Fruit fly (Drosophila melanogaster): ENCODE results near the gene Manf.

The Manf gene

dm6 chr3R:16341817-16342374 lies 7.3 kb upstream of the Manf start, which contains the start of the genes SF2 and pad (continued):
- TF ChIP-seq sisA (GFP tag; IDR thresholded peaks at IDR 0.05) (peak; percentile 71), Antp (GFP tag; optimal IDR thresholded peaks at IDR 0.05) (peak; percentile 65), CG7928 (GFP tag; optimal IDR thresholded peaks at IDR 0.05) (no peak), az2 (GFP tag; optimal IDR thresholded peaks at IDR 0.05) (peak; percentile 76), Rx (GFP tag; IDR thresholded peaks at IDR 0.05) (peak; percentile 42), disco-r (GFP tag; optimal IDR thresholded peaks at IDR 0.05) (peak; percentile 58), CG6765 (GFP tag; optimal IDR thresholded peaks at IDR 0.05) (peak; percentile 20), tx (GFP tag; optimal IDR thresholded peaks at IDR 0.05) (peak; percentile 71), dm (GFP tag; optimal IDR thresholded peaks at IDR 0.05) (peak; percentile 82), Spps (tag; optimal IDR thresholded peaks at IDR 0.05) (no peak), CG3726 (GFP tag; IDR thresholded peaks at IDR 0.05) (no peak), CG10462 (GFP tag; optimal IDR thresholded peaks at IDR 0.05) (peak; percentile 70), danr (GFP tag; IDR thresholded peaks at IDR 0.05) (peak; percentile 54; the same call in 1 of the 2 replicates), CG7357 (GFP tag; IDR thresholded peaks at IDR 0.05) (peak; percentile 57; the same call in 2 of the 3 replicates), CG11398 (GFP tag; optimal IDR thresholded peaks at IDR 0.05) (peak; percentile 54), CG8765 (GFP tag; IDR thresholded peaks at IDR 0.05) (peak; percentile 45; the same call in 1 of the 2 replicates), CG8388 (GFP tag; optimal IDR thresholded peaks at IDR 0.05) (peak; percentile 45), CG10147 (GFP tag; optimal IDR thresholded peaks at IDR 0.05) (peak; percentile 87), stwl (tag; optimal IDR thresholded peaks at IDR 0.05) (peak; percentile 62), H15 (GFP tag; IDR thresholded peaks at IDR 0.05) (peak; percentile 51; the same call in 2 of the 3 replicates), vnd (GFP tag; IDR thresholded peaks at IDR 0.05; ENCODE audit: partially characterized antibody) (peak; percentile 97), CG7839 (tag; optimal IDR thresholded peaks at IDR 0.05) (peak; percentile 76), cato (GFP tag; optimal IDR thresholded peaks at IDR 0.05; ENCODE audit: borderline replicate concordance) (peak; percentile 46), CG11456 (GFP tag; IDR thresholded peaks at IDR 0.05) (peak; percentile 74; the same call in 2 of the 3 replicates), lov (optimal IDR thresholded peaks at IDR 0.05) (no peak), lov (GFP tag; IDR thresholded peaks at IDR 0.05) (no peak), odd (GFP tag; optimal IDR thresholded peaks at IDR 0.05) (peak; percentile 30), CG10979 (tag; optimal IDR thresholded peaks at IDR 0.05) (peak; percentile 65), CG12744 (GFP tag; optimal IDR thresholded peaks at IDR 0.05) (peak; percentile 49), CG7556 (GFP tag; optimal IDR thresholded peaks at IDR 0.05) (peak; percentile 63), fu2 (GFP tag; optimal IDR thresholded peaks at IDR 0.05) (peak; percentile 77), pros (GFP tag; optimal IDR thresholded peaks at IDR 0.05) (peak; percentile 15), ro (GFP tag; IDR thresholded peaks at IDR 0.05) (no peak), psq (GFP tag; optimal IDR thresholded peaks at IDR 0.05) (peak; percentile 49), pan (optimal IDR thresholded peaks at IDR 0.05) (no peak), pan (GFP tag; optimal IDR thresholded peaks at IDR 0.05 in 1 of 2, IDR thresholded peaks at IDR 0.05 in 1 of 2) (peak in 1 of 2 experiments; percentile 69), CG4730 (GFP tag; IDR thresholded peaks at IDR 0.05) (0 out of 2 replicates have a peak, but pooled peaks have one; percentile 39), ssp (GFP tag; IDR thresholded peaks at IDR 0.05) (peak; percentile 73), Dek (tag; optimal IDR thresholded peaks at IDR 0.05) (peak; percentile 68), CG8290 (GFP tag; optimal IDR thresholded peaks at IDR 0.05) (peak; percentile 83), CG8290 (tag; optimal IDR thresholded peaks at IDR 0.05) (peak in 1 of 2 experiments; percentile 34), D19B (GFP tag; optimal IDR thresholded peaks at IDR 0.05) (peak; percentile 93), Asciz (GFP tag; optimal IDR thresholded peaks at IDR 0.05) (peak; percentile 40), tup (GFP tag; optimal IDR thresholded peaks at IDR 0.05) (peak; percentile 12), CG1603 (tag; optimal IDR thresholded peaks at IDR 0.05) (peak; percentile 45), Kr (GFP tag; optimal IDR thresholded peaks at IDR 0.05) (no peak), CG1792 (GFP tag; optimal IDR thresholded peaks at IDR 0.05) (peak; percentile 54), CG9215 (GFP tag; IDR thresholded peaks at IDR 0.05) (peak; percentile 84), en (GFP tag; optimal IDR thresholded peaks at IDR 0.05) (peak; percentile 44), Hsf (GFP tag; optimal IDR thresholded peaks at IDR 0.05) (peak; percentile 88), Gsc (GFP tag; IDR thresholded peaks at IDR 0.05) (no peak)
